Fruit fly (Drosophila melanogaster) whole organism, embryonic: Measurements from ENCODE around the gene CG3434.

ENCODE experiments used
- Antp ChIP-seq: fragments of 200-800 bp; sonication (Bioruptor generic); optimal IDR thresholded peaks from 3 replicates; lab custom pipeline; 2016; ENCODE audit warnings: missing biosample characterization, missing genetic modification characterization
- CG11398 ChIP-seq: fragments of 200-800 bp; sonication (Bioruptor generic); optimal IDR thresholded peaks from 2 replicates; lab custom pipeline; 2016; ENCODE audit warnings: missing biosample characterization, missing genetic modification characterization
- CG12299 ChIP-seq: fragments of 200-800 bp; sonication (Bioruptor generic); optimal IDR thresholded peaks from 2 replicates; lab custom pipeline; 2018; ENCODE audit warnings: missing biosample characterization, mild to moderate bottlenecking, missing genetic modification characterization
- CG12659 ChIP-seq: fragments of 200-800 bp; sonication (Bioruptor generic); optimal IDR thresholded peaks from 3 replicates; lab custom pipeline; 2017; ENCODE audit warnings: mild to moderate bottlenecking, missing biosample characterization, missing genetic modification reagents, missing genetic modification characterization
- CG14860 ChIP-seq: fragments of 200-800 bp; sonication (Bioruptor generic); IDR thresholded peaks from 3 replicates; pipeline ENCODE4 v1.3.6; 2022; ENCODE audit warnings: missing biosample characterization, missing genetic modification characterization; ENCODE audit not compliant: partially characterized antibody
- CG15011 ChIP-seq: fragments of 200-800 bp; sonication (Bioruptor generic); optimal IDR thresholded peaks from 3 replicates; lab custom pipeline; 2018; ENCODE audit warnings: missing biosample characterization, mild to moderate bottlenecking, missing genetic modification characterization
- CG1602 ChIP-seq: fragments of 200-800 bp; sonication (Bioruptor generic); optimal IDR thresholded peaks from 3 replicates; lab custom pipeline; 2016; ENCODE audit warnings: missing biosample characterization, missing genetic modification characterization
- CG16779 ChIP-seq: fragments of 200-800 bp; sonication (Bioruptor generic); IDR thresholded peaks from 2 replicates; pipeline ENCODE4 v1.3.6; 2022; ENCODE audit warnings: missing biosample characterization, missing genetic modification characterization
- CG17612 ChIP-seq: fragments of 200-800 bp; sonication (Bioruptor generic); IDR thresholded peaks from 2 replicates; pipeline ENCODE4 v1.3.6; 2022; ENCODE audit warnings: missing biosample characterization, missing genetic modification characterization
- CG1832 ChIP-seq: fragments of 200-800 bp; sonication (Bioruptor generic); optimal IDR thresholded peaks from 2 replicates; lab custom pipeline; 2017; ENCODE audit warnings: missing biosample characterization, mild to moderate bottlenecking, missing genetic modification characterization, inconsistent platforms
- CG2712 ChIP-seq: fragments of 200-800 bp; optimal IDR thresholded peaks from 3 replicates; lab custom pipeline; 2019; ENCODE audit warnings: missing biosample characterization, mild to moderate bottlenecking, missing genetic modification characterization, moderate library complexity
- CG31365 ChIP-seq: fragments of 200-800 bp; sonication (Bioruptor generic); optimal IDR thresholded peaks from 2 replicates; lab custom pipeline; 2018; ENCODE audit warnings: missing biosample characterization, mild to moderate bottlenecking, missing genetic modification characterization
- CG3847 ChIP-seq: fragments of 200-800 bp; sonication (Bioruptor generic); IDR thresholded peaks from 2 replicates; pipeline ENCODE4 v1.3.6; 2022; ENCODE audit warnings: missing biosample characterization, missing genetic modification characterization
- CG5180 ChIP-seq: fragments of 200-800 bp; sonication (Bioruptor generic); optimal IDR thresholded peaks from 3 replicates; lab custom pipeline; 2017; ENCODE audit warnings: missing biosample characterization, missing genetic modification characterization, mild to moderate bottlenecking, moderate library complexity, missing genetic modification reagents
- CG8944 ChIP-seq: fragments of 200-800 bp; sonication (Bioruptor generic); optimal IDR thresholded peaks from 3 replicates; lab custom pipeline; 2016; ENCODE audit warnings: missing biosample characterization, missing genetic modification characterization
- CG9727 ChIP-seq: fragments of 200-800 bp; sonication (Bioruptor generic); optimal IDR thresholded peaks from 3 replicates; lab custom pipeline; 2017; ENCODE audit warnings: missing biosample characterization, mild to moderate bottlenecking, missing genetic modification characterization
- D ChIP-seq, 2 experiments: fragments of 200-800 bp in 1 of 2; fragments of >200 bp in 1 of 2; sonication (Bioruptor generic) in 1 of 2; optimal IDR thresholded peaks; 2 replicates in 1 of 2; 3 replicates in 1 of 2; lab custom pipeline; 2017; ENCODE audit warnings: mild to moderate bottlenecking in 1 of 2, missing biosample characterization in 1 of 2, missing genetic modification characterization in 1 of 2, missing genetic modification reagents in 1 of 2
- Dip2 ChIP-seq: fragments of 200-800 bp; sonication (Bioruptor generic); IDR thresholded peaks from 2 replicates; pipeline ENCODE4 v1.3.6; 2022; ENCODE audit warnings: missing biosample characterization, missing genetic modification characterization
- GATAe ChIP-seq: fragments of 200-800 bp; sonication (Bioruptor generic); conservative IDR thresholded peaks from 2 replicates; pipeline ENCODE4 v1.3.6; 2022; ENCODE audit warnings: missing biosample characterization, missing genetic modification characterization
- Hr51 ChIP-seq, 2 experiments: fragments of 200-800 bp; sonication (Bioruptor generic); optimal IDR thresholded peaks; 2 replicates in 1 of 2; 3 replicates in 1 of 2; lab custom pipeline; 2016 to 2018; ENCODE audit warnings: missing biosample characterization in 2 of 2, missing genetic modification characterization in 2 of 2, mild to moderate bottlenecking in 1 of 2, moderate library complexity in 1 of 2
- Hr78 ChIP-seq, 2 experiments: fragments of 200-800 bp in 1 of 2; fragments of >200 bp in 1 of 2; sonication (Bioruptor generic) in 1 of 2; optimal IDR thresholded peaks; 2 replicates each; lab custom pipeline; 2017 to 2019; ENCODE audit warnings: missing biosample characterization in 2 of 2, missing genetic modification characterization in 2 of 2, mild to moderate bottlenecking in 1 of 2, moderate library complexity in 1 of 2
- MESR4 ChIP-seq: fragments of 200-800 bp; sonication (Bioruptor generic); optimal IDR thresholded peaks from 2 replicates; lab custom pipeline; 2018; ENCODE audit warnings: missing biosample characterization, mild to moderate bottlenecking, missing genetic modification characterization, moderate library complexity
- Max ChIP-seq: fragments of 200-800 bp; sonication (Bioruptor generic); optimal IDR thresholded peaks from 2 replicates; lab custom pipeline; 2016; ENCODE audit warnings: missing biosample characterization, mild to moderate bottlenecking, missing genetic modification characterization
- Mes4 ChIP-seq: fragments of 200-800 bp; sonication (Bioruptor generic); optimal IDR thresholded peaks from 2 replicates; lab custom pipeline; 2016; ENCODE audit warnings: missing biosample characterization, missing genetic modification characterization
- NFAT ChIP-seq: fragments of 200-800 bp; sonication (Bioruptor generic); IDR thresholded peaks from 2 replicates; pipeline ENCODE4 v1.3.6; 2022; ENCODE audit warnings: missing biosample characterization, missing genetic modification characterization
- Nf-YB ChIP-seq: fragments of 200-800 bp; sonication (Bioruptor generic); optimal IDR thresholded peaks from 3 replicates; lab custom pipeline; 2019; ENCODE audit warnings: missing biosample characterization, mild to moderate bottlenecking, missing genetic modification characterization, moderate library complexity
- Side ChIP-seq: fragments of 200-800 bp; sonication (Bioruptor generic); optimal IDR thresholded peaks from 2 replicates; lab custom pipeline; 2016; ENCODE audit warnings: missing biosample characterization, missing genetic modification characterization
- Tbp ChIP-seq: fragments of >200 bp; optimal IDR thresholded peaks from 2 replicates; lab custom pipeline; 2018; ENCODE audit warnings: missing biosample characterization, missing genetic modification characterization
- ato ChIP-seq: fragments of 200-800 bp; sonication (Bioruptor generic); IDR thresholded peaks from 2 replicates; pipeline ENCODE4 v1.3.6; 2022; ENCODE audit warnings: missing biosample characterization, missing genetic modification characterization; ENCODE audit not compliant: partially characterized antibody
- cad ChIP-seq: fragments of >200 bp; optimal IDR thresholded peaks from 2 replicates; lab custom pipeline; 2017; ENCODE audit warnings: missing biosample characterization, missing genetic modification characterization
- cato ChIP-seq: fragments of 200-800 bp; sonication (Bioruptor generic); optimal IDR thresholded peaks from 2 replicates; lab custom pipeline; 2016; ENCODE audit warnings: missing biosample characterization, missing genetic modification characterization, borderline replicate concordance
- cg ChIP-seq: fragments of 200-800 bp; sonication (Bioruptor generic); optimal IDR thresholded peaks from 3 replicates; lab custom pipeline; 2019; ENCODE audit warnings: missing biosample characterization, mild to moderate bottlenecking, missing genetic modification characterization, moderate library complexity
- crol ChIP-seq: fragments of 200-800 bp; sonication (Bioruptor generic); IDR thresholded peaks from 2 replicates; pipeline ENCODE4 v1.3.6; 2022; ENCODE audit warnings: missing biosample characterization, missing genetic modification characterization
- dan ChIP-seq: fragments of 200-800 bp; sonication (Bioruptor generic); IDR thresholded peaks from 2 replicates; pipeline ENCODE4 v1.3.6; 2022; ENCODE audit warnings: missing biosample characterization, missing genetic modification characterization
- gsb ChIP-seq: fragments of 200-800 bp; sonication (Bioruptor generic); IDR thresholded peaks from 2 replicates; pipeline ENCODE4 v1.3.6; 2022; ENCODE audit warnings: missing biosample characterization, missing genetic modification characterization
- lov ChIP-seq, 2 experiments: fragments of 200-800 bp in 1 of 2; fragments of >200 bp in 1 of 2; sonication (Bioruptor generic) in 1 of 2; IDR thresholded peaks in 1 of 2; optimal IDR thresholded peaks in 1 of 2; 2 replicates in 1 of 2; 3 replicates in 1 of 2; pipeline versions ENCODE4 v1.3.6 to Lab custom; 2017 to 2022; ENCODE audit warnings: missing biosample characterization in 1 of 2, missing genetic modification characterization in 1 of 2
- nerfin-1 ChIP-seq: fragments of 200-800 bp; sonication (Bioruptor generic); optimal IDR thresholded peaks from 3 replicates; lab custom pipeline; 2019; ENCODE audit warnings: missing biosample characterization, mild to moderate bottlenecking, missing genetic modification characterization, moderate library complexity
- nom ChIP-seq: fragments of 200-800 bp; sonication (Bioruptor generic); optimal IDR thresholded peaks from 2 replicates; lab custom pipeline; 2017; ENCODE audit warnings: missing biosample characterization, missing genetic modification characterization, mild to moderate bottlenecking, moderate library complexity, missing genetic modification reagents
- otp ChIP-seq: fragments of 200-800 bp; sonication (Bioruptor generic); IDR thresholded peaks from 3 replicates; pipeline ENCODE4, ENCODE4 v1.3.6; 2022; ENCODE audit warnings: missing biosample characterization, missing genetic modification characterization
- pros ChIP-seq: fragments of 200-800 bp; sonication (Bioruptor generic); optimal IDR thresholded peaks from 3 replicates; lab custom pipeline; 2019; ENCODE audit warnings: missing biosample characterization, mild to moderate bottlenecking, missing genetic modification characterization, moderate library complexity
- slp2 ChIP-seq: fragments of 200-800 bp; sonication (Bioruptor generic); optimal IDR thresholded peaks from 2 replicates; lab custom pipeline; 2016; ENCODE audit warnings: missing biosample characterization, missing genetic modification characterization
- sob ChIP-seq: fragments of 200-800 bp; sonication (Bioruptor generic); IDR thresholded peaks from 2 replicates; pipeline ENCODE4 v1.3.6; 2022; ENCODE audit warnings: missing biosample characterization, missing genetic modification characterization
- sqz ChIP-seq: fragments of 200-800 bp; sonication (Bioruptor generic); optimal IDR thresholded peaks from 3 replicates; lab custom pipeline; 2018; ENCODE audit warnings: missing biosample characterization, mild to moderate bottlenecking, missing genetic modification characterization
- unc-4 ChIP-seq: fragments of 200-800 bp; sonication (Bioruptor generic); IDR thresholded peaks from 2 replicates; pipeline ENCODE4 v1.3.6; 2022; ENCODE audit warnings: missing biosample characterization, missing genetic modification characterization; ENCODE audit not compliant: partially characterized antibody
- zen2 ChIP-seq: fragments of 200-800 bp; sonication (Bioruptor generic); IDR thresholded peaks from 3 replicates; pipeline ENCODE4 v1.3.6; 2022; ENCODE audit warnings: missing biosample characterization, missing genetic modification characterization; ENCODE audit not compliant: partially characterized antibody

CG3434 gene

dm6 chr3L:9410754-9411423 lies 49.7 kb downstream of the CG3434 start, which contains the start of the genes CG4022 and Cpsf5 (continued):
- TF ChIP-seq CG8944 (GFP tag; lab: Kevin White, UChicago), result peak; percentile 3
- TF ChIP-seq, all 482 proteins: peak for 376

- TF ChIP-seq CG14860 (GFP tag; lab: Robert Waterston, UW) (no peak), sqz (GFP tag; lab: Kevin White, UChicago) (no peak), CG1602 (GFP tag; lab: Kevin White, UChicago) (no peak), Tbp (GFP tag; lab: Kevin White, UChicago) (no peak), nerfin-1 (tag; lab: Kevin White, UChicago) (peak; percentile 24), unc-4 (no peak), cato (GFP tag; lab: Kevin White, UChicago) (no peak), Max (GFP tag; lab: Kevin White, UChicago) (no peak), CG15011 (GFP tag; lab: Kevin White, UChicago) (no peak), NFAT (GFP tag; lab: Robert Waterston, UW) (no peak), Hr78 (GFP tag; optimal IDR thresholded peaks at IDR 0.05; lab: Kevin White, UChicago) (peak in 1 of 2 experiments; percentile 20), cad (GFP tag; lab: Kevin White, UChicago) (no peak), pros (GFP tag; lab: Kevin White, UChicago) (peak; percentile 82), MESR4 (GFP tag; lab: Kevin White, UChicago) (peak; percentile 26), otp (GFP tag; lab: Robert Waterston, UW) (no peak), Antp (GFP tag; lab: Kevin White, UChicago) (no peak), CG11398 (GFP tag; lab: Kevin White, UChicago) (no peak), CG2712 (tag; lab: Kevin White, UChicago) (no peak), cg (GFP tag; lab: Kevin White, UChicago) (peak; percentile 94), zen2 (GFP tag; lab: Robert Waterston, UW) (no peak), Nf-YB (GFP tag; lab: Kevin White, UChicago) (no peak), gsb (GFP tag; lab: Robert Waterston, UW) (no peak), CG12659 (GFP tag; lab: Kevin White, UChicago) (no peak), Side (GFP tag; lab: Kevin White, UChicago) (no peak), CG3847 (no peak), CG31365 (tag; lab: Kevin White, UChicago) (no peak), CG9727 (GFP tag; lab: Kevin White, UChicago) (no peak), Hr51 (GFP tag; optimal IDR thresholded peaks at IDR 0.05; lab: Kevin White, UChicago) (no peak), D (optimal IDR thresholded peaks at IDR 0.05; lab: Kevin White, UChicago) (peak; percentile 69), D (GFP tag; optimal IDR thresholded peaks at IDR 0.05; lab: Kevin White, UChicago) (no peak), ato (GFP tag; lab: Robert Waterston, UW) (no peak), crol (peak; percentile 64), Mes4 (GFP tag; lab: Kevin White, UChicago) (no peak), slp2 (GFP tag; lab: Kevin White, UChicago) (no peak), CG5180 (GFP tag; lab: Kevin White, UChicago) (no peak), CG17612 (no peak), CG1832 (GFP tag; lab: Kevin White, UChicago) (peak; percentile 63), sob (GFP tag; lab: Robert Waterston, UW) (no peak), lov (optimal IDR thresholded peaks at IDR 0.05; lab: Kevin White, UChicago) (no peak), lov (GFP tag; IDR thresholded peaks at IDR 0.05; lab: Robert Waterston, UW) (no peak), dan (GFP tag; lab: Robert Waterston, UW) (no peak), GATAe (GFP tag; lab: Robert Waterston, UW) (no peak), nom (GFP tag; lab: Kevin White, UChicago) (peak; percentile 13), CG12299 (tag; lab: Kevin White, UChicago) (no peak), Dip2 (no peak), CG16779 (GFP tag; lab: Robert Waterston, UW) (0 out of 2 replicates have a peak, but pooled peaks have one; percentile 22)
These were observed 50.5 kb downstream of the CG3434 start for dm6 chr3L:9410030-9410589.
